Worm (Caenorhabditis elegans): ENCODE data around the gene clec-265.

Gene clec-265

ce11 chrX:3049233-3049632, 17.6 kb downstream of the clec-265 start (continued):
- no peak for TF ChIP-seq ceh-82 (tag; optimal IDR thresholded peaks at IDR 0.05)
- peak; percentile 55 for TF ChIP-seq egl-5 (tag; optimal IDR thresholded peaks at IDR 0.05)
- TF ChIP-seq nhr-67 (tag; optimal IDR thresholded peaks at IDR 0.05): no peak
- no peak for TF ChIP-seq snpc-4 (tag; optimal IDR thresholded peaks at IDR 0.05)
- peak; percentile 37 for TF ChIP-seq elt-2 (tag; optimal IDR thresholded peaks at IDR 0.05)
- no peak for TF ChIP-seq ceh-16 (tag; optimal IDR thresholded peaks at IDR 0.05)
- TF ChIP-seq fkh-10 (GFP tag; optimal IDR thresholded peaks at IDR 0.05): no peak

DNA sequence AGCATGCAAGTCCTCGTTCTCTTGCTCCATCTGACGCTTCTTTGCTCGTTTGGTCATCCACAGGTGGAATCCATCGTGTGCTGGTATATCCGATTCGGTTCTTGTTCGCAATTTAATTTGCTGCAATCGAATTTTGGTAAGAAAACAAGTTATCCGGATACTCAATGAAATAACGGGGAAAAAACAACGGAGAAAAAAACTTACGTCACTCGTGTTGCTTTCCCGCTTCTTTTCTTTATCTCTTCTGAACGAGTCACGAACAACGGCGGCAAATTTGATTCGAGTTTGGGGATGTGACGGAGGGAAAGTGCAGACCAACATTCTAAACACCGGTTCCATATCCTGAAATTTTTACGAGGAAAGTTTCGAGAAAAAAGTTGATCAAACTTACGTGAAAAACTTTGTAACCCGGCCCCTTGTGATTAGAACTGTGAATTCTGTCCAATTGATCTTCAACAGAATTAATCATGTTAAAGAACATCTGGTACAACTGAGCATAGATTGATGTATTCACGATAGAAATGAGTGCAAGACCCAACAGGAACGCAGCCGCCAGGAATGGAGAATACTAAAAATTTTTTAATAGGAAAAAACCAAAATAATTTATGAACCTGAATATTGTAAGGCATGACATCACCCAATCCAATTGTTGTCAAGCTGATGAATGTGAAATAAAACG, 19.9 kb downstream of the clec-265 start:
- TF ChIP-seq fkh-10 (GFP tag; optimal IDR thresholded peaks at IDR 0.05) (peak; percentile 84), nhr-67 (tag; optimal IDR thresholded peaks at IDR 0.05) (no peak)

DNA sequence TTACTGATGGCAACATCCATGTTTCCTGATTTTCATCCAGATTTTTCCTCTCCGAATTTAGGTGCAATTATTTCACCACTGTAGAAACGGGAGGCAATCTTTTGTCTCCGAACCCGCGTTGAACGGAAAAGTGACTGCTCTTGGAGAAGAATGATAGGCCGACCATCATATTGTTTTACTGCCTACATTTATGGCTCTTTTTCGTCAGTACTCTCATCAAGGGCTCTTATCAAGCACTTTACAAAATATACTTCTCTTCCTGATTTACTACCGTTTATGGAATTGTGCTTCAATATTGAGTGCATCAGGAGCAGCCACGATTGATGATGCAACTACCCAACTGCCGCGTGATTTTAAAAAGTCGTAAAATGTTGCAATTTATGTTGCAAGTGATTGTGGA, 22.8 kb downstream of the clec-265 start:
- no peak for TF ChIP-seq aly-2 (tag; optimal IDR thresholded peaks at IDR 0.05)
- TF ChIP-seq ceh-82 (tag; optimal IDR thresholded peaks at IDR 0.05): no peak
- no peak for TF ChIP-seq tbx-2 (tag; optimal IDR thresholded peaks at IDR 0.05)
- TF ChIP-seq pqm-1 (tag; optimal IDR thresholded peaks at IDR 0.05): peak; percentile 40

- TF ChIP-seq pha-4 (tag; optimal IDR thresholded peaks at IDR 0.05) (peak; percentile 2), unc-39 (tag; optimal IDR thresholded peaks at IDR 0.05) (no peak), elt-2 (tag; optimal IDR thresholded peaks at IDR 0.05) (peak; percentile 89), tbx-2 (tag; optimal IDR thresholded peaks at IDR 0.05) (no peak)
These were observed 23.2 kb downstream of the clec-265 start, which contains the start of gene twk-26 for ce11 chrX:3054802-3055201. twk-26 (minus strand) TSS chrX:3054824.

ce11 chrX:3056098-3056497, 24.5 kb downstream of the clec-265 start:
- TF ChIP-seq nfya-1 (tag; optimal IDR thresholded peaks at IDR 0.05; ENCODE audit: insufficient read depth): no peak
- TF ChIP-seq nhr-237 (tag; optimal IDR thresholded peaks at IDR 0.05): no peak
- TF ChIP-seq tbx-2 (tag; optimal IDR thresholded peaks at IDR 0.05): no peak
- no peak for TF ChIP-seq nhr-12 (tag; optimal IDR thresholded peaks at IDR 0.05)
- no peak for TF ChIP-seq pqm-1 (tag; optimal IDR thresholded peaks at IDR 0.05)
- TF ChIP-seq R02D3.7 (tag; optimal IDR thresholded peaks at IDR 0.05): no peak
- TF ChIP-seq aly-2 (tag; optimal IDR thresholded peaks at IDR 0.05): no peak

DNA sequence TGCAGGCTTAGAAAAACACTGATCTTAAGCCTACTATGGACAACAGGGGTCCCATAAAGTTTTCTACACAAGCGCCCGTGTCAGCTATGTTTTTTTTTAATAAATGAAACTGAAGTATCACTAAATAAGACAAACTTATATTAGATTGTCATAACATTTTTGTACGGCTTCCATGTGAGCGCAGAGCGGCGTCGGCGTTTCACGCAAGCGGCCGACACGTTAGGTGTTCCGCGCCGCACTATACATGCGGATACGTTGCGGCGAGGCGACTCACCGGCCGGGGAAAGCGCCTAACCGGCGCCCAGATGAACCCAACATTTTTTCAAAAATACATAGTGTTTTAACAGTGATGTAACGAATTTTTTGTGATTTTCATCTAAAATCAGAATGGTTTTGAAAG, 26.1 kb downstream of the clec-265 start:
- TF ChIP-seq fkh-10 (GFP tag; optimal IDR thresholded peaks at IDR 0.05) (no peak), mml-1 (tag; optimal IDR thresholded peaks at IDR 0.05) (no peak), zag-1 (tag; optimal IDR thresholded peaks at IDR 0.05) (no peak), skn-1 (tag; optimal IDR thresholded peaks at IDR 0.05) (no peak), snpc-4 (tag; optimal IDR thresholded peaks at IDR 0.05) (no peak), elt-3 (tag; optimal IDR thresholded peaks at IDR 0.05) (no peak), daf-12 (tag; optimal IDR thresholded peaks at IDR 0.05) (no peak), lin-15B (tag; optimal IDR thresholded peaks at IDR 0.05) (no peak), lin-39 (tag; optimal IDR thresholded peaks at IDR 0.05) (no peak), nhr-67 (tag; optimal IDR thresholded peaks at IDR 0.05) (no peak), lsy-12 (tag; optimal IDR thresholded peaks at IDR 0.05) (no peak), pqm-1 (tag; optimal IDR thresholded peaks at IDR 0.05) (no peak), hmg-11 (tag; optimal IDR thresholded peaks at IDR 0.05) (no peak), nhr-25 (tag; optimal IDR thresholded peaks at IDR 0.05) (no peak), jun-1 (tag; optimal IDR thresholded peaks at IDR 0.05) (no peak), ztf-11 (tag; optimal IDR thresholded peaks at IDR 0.05) (no peak), nhr-12 (tag; optimal IDR thresholded peaks at IDR 0.05) (no peak), elt-2 (tag; optimal IDR thresholded peaks at IDR 0.05) (no peak)

DNA sequence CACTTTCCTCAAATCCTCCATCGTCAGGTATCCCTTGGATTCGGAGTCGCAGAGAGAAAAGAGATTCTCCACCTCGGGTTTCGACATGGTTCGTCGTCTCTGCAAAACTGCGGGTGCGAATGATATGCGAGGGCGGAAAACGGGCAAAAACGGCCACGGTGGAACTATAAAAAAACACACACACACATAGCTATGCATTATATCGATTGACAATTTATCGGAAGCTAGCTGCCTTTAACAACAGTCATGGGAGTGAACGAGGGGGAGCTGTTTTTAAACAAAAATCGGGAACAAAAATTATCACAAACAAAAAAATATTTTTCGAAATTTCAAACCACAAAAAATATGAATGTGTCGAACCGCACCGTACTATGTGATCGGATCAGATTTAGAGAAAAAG, 27.7 kb downstream of the clec-265 start, which contains the start of gene rsef-1:
rsef-1 (minus strand) TSS at position 101 of the 400 bp plus-strand sequence.
- no peak for TF ChIP-seq ama-1 (optimal IDR thresholded peaks at IDR 0.05)
- no peak for TF ChIP-seq pqm-1 (tag; optimal IDR thresholded peaks at IDR 0.05)
- TF ChIP-seq ceh-82 (tag; optimal IDR thresholded peaks at IDR 0.05): no peak
- TF ChIP-seq zag-1 (tag; optimal IDR thresholded peaks at IDR 0.05): no peak
- no peak for TF ChIP-seq nhr-12 (tag; optimal IDR thresholded peaks at IDR 0.05)
- TF ChIP-seq nhr-76 (tag; optimal IDR thresholded peaks at IDR 0.05): no peak
- TF ChIP-seq sea-2 (GFP tag; optimal IDR thresholded peaks at IDR 0.05): no peak

Measured in whole organism, L3 larva.